Worm (Caenorhabditis elegans) whole organism, midembryonic: ENCODE measurements around the gene M176.5.

Experiments
- T22C8.4 ChIP-seq: fragments of 200-800 bp; sonication (Bioruptor generic); IDR thresholded peaks from 2 replicates; pipeline ENCODE4 v1.3.6; 2022; ENCODE audit warnings: missing genetic modification characterization, missing compliant biosample characterization
- cog-1 ChIP-seq: sonication (generic microtip); optimal IDR thresholded peaks from 2 replicates; lab custom pipeline; 2016; ENCODE audit warnings: missing genetic modification characterization, missing compliant biosample characterization
- flt-1 ChIP-seq: fragments of 200-800 bp; sonication (Bioruptor generic); IDR thresholded peaks from 2 replicates; pipeline ENCODE4 v1.3.6; 2022; ENCODE audit warnings: missing genetic modification characterization, missing compliant biosample characterization
- klf-2 ChIP-seq: fragments of 200-800 bp; sonication (Bioruptor generic); conservative IDR thresholded peaks from 2 replicates; pipeline ENCODE4 v1.3.6; 2022; ENCODE audit warnings: missing genetic modification reagents, missing genetic modification characterization, missing compliant biosample characterization
- med-1 ChIP-seq: sonication (generic microtip); optimal IDR thresholded peaks from 2 replicates; lab custom pipeline; 2017; ENCODE audit warnings: missing genetic modification characterization, mild to moderate bottlenecking, missing compliant biosample characterization, antibody characterized with exemption, missing genetic modification reagents; ENCODE audit not compliant: insufficient read depth
- ref-1 ChIP-seq: fragments of 200-800 bp; sonication (Bioruptor generic); conservative IDR thresholded peaks from 2 replicates; pipeline ENCODE4 v1.3.6; 2022; ENCODE audit warnings: missing genetic modification reagents, missing genetic modification characterization, missing compliant biosample characterization
- tab-1 ChIP-seq: fragments of 200-800 bp; sonication (Bioruptor generic); IDR thresholded peaks from 2 replicates; pipeline ENCODE4 v1.3.6; 2022; ENCODE audit warnings: missing genetic modification characterization, missing compliant biosample characterization
- ztf-23 ChIP-seq: fragments of 200-800 bp; sonication (Bioruptor generic); IDR thresholded peaks from 2 replicates; pipeline ENCODE4 v1.3.6; 2022; ENCODE audit warnings: missing genetic modification reagents, missing genetic modification characterization, missing compliant biosample characterization

DNA sequence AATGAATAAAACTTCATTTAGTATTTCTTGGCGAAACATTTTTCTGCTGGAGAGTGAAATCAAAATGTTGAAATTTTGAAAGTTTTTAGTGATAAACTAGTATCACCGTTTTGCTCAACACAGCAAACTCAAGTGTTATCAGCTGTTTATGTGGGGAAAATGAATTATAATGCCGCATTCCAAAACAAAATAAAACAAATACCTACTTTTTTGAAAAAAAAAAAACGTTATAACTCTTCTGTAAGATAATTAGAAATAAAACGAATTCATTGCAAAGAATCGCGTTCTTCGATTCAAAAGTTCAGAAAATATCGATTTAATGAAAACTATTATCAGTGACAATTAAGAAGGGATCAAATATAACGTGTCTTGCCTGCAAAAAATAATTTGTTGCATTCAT is 30.0 kb downstream of the M176.5 start, which contains the start of gene Y51B9A.9:
- TF ChIP-seq ztf-23, result no peak
- TF ChIP-seq cog-1 (tag; lab: Kevin White, UChicago), result no peak
- no peak for TF ChIP-seq med-1
- no peak for TF ChIP-seq ref-1 (GFP tag; lab: Robert Waterston, UW)
- no peak for TF ChIP-seq klf-2
- no peak for TF ChIP-seq flt-1 (GFP tag; lab: Robert Waterston, UW)
- no peak for TF ChIP-seq tab-1 (GFP tag; lab: Robert Waterston, UW)
- no peak for TF ChIP-seq T22C8.4 (GFP tag; lab: Robert Waterston, UW)
